Worm (Caenorhabditis elegans): Measurements from ENCODE around the gene F08F8.7.

DNA sequence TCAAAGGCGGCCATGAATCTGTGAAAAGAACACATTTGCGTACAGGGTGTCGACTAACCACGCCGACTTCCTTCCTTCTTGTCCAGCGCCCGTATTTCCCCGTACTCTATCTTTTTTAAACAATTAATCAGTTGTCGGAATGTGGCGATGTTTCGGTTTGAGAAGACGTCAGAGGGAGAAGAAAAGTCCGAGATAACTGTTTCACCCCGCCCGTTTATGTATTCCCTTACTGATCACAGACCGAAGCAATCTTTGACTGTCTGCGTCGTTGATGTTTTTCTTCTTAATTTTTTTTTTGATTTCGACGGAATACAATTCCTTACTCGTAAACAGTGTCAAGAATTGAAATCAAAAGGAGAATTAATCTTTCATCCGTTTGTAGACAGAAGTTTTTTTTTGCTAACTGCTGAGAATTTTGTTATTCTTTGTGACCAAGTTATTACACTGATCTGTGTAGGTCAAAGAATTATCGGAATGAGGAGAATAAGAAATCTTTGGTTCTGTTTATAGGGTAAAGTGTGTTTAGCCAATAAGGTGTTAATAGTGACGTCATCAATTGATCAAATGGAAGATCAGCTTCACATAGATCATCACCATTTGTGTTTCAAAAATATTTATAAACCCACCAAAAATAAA, 49.8 kb downstream of the F08F8.7 start:
- TF ChIP-seq unc-62 (GFP tag; optimal IDR thresholded peaks at IDR 0.05 in 1 of 2) (peak in 1 of 2 experiments; percentile 93), unc-62 (tag; optimal IDR thresholded peaks at IDR 0.05) (no peak), ces-1 (GFP tag; optimal IDR thresholded peaks at IDR 0.05) (no peak), zag-1 (tag; optimal IDR thresholded peaks at IDR 0.05) (no peak), saeg-2 (GFP tag; IDR thresholded peaks at IDR 0.05) (no peak), skn-1 (tag; optimal IDR thresholded peaks at IDR 0.05) (no peak), nhr-28 (tag; optimal IDR thresholded peaks at IDR 0.05) (peak; percentile 14), mxl-3 (GFP tag; optimal IDR thresholded peaks at IDR 0.05) (peak; percentile 24), jun-1 (tag; optimal IDR thresholded peaks at IDR 0.05) (no peak), nhr-6 (tag; optimal IDR thresholded peaks at IDR 0.05) (no peak), ceh-82 (tag; optimal IDR thresholded peaks at IDR 0.05) (no peak), nhr-77 (tag; optimal IDR thresholded peaks at IDR 0.05) (no peak), fkh-10 (GFP tag; optimal IDR thresholded peaks at IDR 0.05) (no peak), lim-7 (GFP tag; IDR thresholded peaks at IDR 0.05) (no peak), F44E2.7 (GFP tag; IDR thresholded peaks at IDR 0.05) (no peak)
